Fruit fly (Drosophila melanogaster): ENCODE results near the gene Pvf2.

Gene Pvf2

dm6 chr2L:7051740-7052139 lies 32.7 kb downstream of the Pvf2 start:
- TF ChIP-seq CG8478 (optimal IDR thresholded peaks at IDR 0.05) (no peak), CTCF (optimal IDR thresholded peaks at IDR 0.05) (no peak)

- TF ChIP-seq CG8478 (optimal IDR thresholded peaks at IDR 0.05) (no peak), CTCF (optimal IDR thresholded peaks at IDR 0.05) (no peak)
These were observed 33.8 kb downstream of the Pvf2 start for dm6 chr2L:7050492-7051182.

- no peak for TF ChIP-seq CTCF (optimal IDR thresholded peaks at IDR 0.05)
- TF ChIP-seq CG8478 (optimal IDR thresholded peaks at IDR 0.05): no peak
These were observed 34.6 kb downstream of the Pvf2 start for dm6 chr2L:7049680-7050289.

DNA sequence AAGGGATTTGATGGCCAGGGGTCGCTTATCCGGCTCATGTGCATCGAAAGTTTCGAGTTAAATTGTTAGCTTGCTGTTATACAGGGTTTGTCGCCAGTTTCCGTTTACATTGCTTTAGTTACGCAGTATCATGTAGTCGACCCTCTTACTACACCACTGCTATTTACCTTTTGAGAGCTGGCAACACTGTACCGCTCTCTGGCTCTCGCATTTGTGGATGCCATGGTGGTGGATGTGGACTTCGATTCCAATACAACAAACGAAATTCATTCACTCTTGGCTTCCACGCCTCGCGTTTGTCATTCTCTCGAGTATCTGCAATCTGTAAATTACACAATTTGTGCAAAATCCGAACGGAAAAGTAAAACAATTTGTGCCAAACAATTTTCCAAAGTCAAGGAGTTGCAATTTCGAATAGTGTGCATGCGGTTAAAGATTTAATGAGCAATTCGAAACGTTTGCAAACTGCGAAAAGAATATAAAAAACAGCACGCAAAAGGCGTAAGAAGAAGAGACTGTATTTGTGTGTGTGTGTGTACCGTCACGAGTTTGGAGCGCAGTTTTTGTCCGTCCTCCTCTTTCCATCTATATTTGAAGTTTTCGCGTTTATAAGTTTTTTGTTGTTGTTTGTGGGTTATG lies 35.3 kb downstream of the Pvf2 start:
- TF ChIP-seq CTCF (optimal IDR thresholded peaks at IDR 0.05) (peak in 1 of 2 experiments; percentile 35), CG8478 (optimal IDR thresholded peaks at IDR 0.05) (no peak)

dm6 chr2L:7047703-7048102 lies 36.7 kb downstream of the Pvf2 start:
- no peak for TF ChIP-seq CG8478 (optimal IDR thresholded peaks at IDR 0.05)
- no peak for TF ChIP-seq CTCF (optimal IDR thresholded peaks at IDR 0.05)

- TF ChIP-seq CG8478 (optimal IDR thresholded peaks at IDR 0.05) (no peak), CTCF (optimal IDR thresholded peaks at IDR 0.05) (peak in 1 of 2 experiments; percentile 5)
These were observed 41.2 kb downstream of the Pvf2 start for dm6 chr2L:7043039-7043905.

DNA sequence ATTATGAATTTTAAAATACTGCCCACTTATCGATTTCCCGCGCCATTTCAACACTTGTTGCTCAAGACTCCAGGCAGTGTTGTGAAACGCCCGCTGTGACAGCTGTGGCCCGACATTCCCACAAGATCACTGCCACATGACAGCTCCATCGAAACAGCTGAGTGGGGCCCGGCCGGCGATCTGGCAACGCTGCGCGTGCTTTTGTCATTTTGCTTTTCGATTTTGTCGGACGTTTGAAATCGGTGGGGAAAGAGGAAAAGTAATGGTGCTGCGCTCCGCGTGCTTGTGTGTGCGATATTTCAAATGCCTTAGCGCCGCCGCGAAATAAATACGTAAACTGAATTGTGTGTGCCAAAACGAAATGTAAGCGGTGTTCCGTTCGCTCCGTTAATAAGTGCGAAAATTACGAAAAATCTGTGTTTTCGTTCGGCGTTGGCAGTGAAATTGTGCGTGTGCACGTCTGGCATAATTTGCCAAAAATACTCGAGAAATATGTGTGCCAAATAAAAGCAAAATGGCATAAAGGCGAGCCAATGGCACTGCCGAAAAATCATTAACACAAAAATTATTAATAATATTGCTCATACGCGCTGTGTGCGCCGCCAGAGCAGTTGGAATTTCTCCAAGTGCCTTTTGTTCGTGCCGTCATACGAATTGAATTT lies 42.2 kb downstream of the Pvf2 start:
- no peak for TF ChIP-seq CTCF (optimal IDR thresholded peaks at IDR 0.05)
- no peak for TF ChIP-seq CG8478 (optimal IDR thresholded peaks at IDR 0.05)

DNA sequence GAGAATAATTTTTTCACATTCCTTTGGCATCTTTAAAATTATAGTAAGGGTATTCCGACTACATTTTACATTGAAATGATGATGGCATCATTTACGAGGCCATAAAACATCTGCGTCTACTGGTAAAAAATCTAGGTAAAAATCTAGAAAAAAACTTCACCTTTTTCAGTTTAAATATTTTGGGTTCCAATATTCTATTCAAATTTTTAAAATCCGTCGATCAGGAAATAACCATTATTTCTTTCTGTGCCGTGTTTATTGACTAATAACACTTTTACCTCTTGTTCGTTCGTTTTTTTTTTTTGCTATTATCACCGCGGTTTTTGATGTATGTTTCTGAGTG lies 45.1 kb downstream of the Pvf2 start:
- TF ChIP-seq CG8478 (optimal IDR thresholded peaks at IDR 0.05) (no peak), CTCF (optimal IDR thresholded peaks at IDR 0.05) (no peak)

dm6 chr2L:7038404-7039341 lies 45.8 kb downstream of the Pvf2 start:
- TF ChIP-seq CTCF (optimal IDR thresholded peaks at IDR 0.05) (no peak), CG8478 (optimal IDR thresholded peaks at IDR 0.05) (no peak)

- TF ChIP-seq CTCF (optimal IDR thresholded peaks at IDR 0.05) (peak; percentile 14 to 24), CG8478 (optimal IDR thresholded peaks at IDR 0.05) (no peak)
These were observed 46.6 kb downstream of the Pvf2 start, which contains the start of gene milt for dm6 chr2L:7037773-7038327. milt (plus strand) TSS chr2L:7037823.

- no peak for TF ChIP-seq CTCF (optimal IDR thresholded peaks at IDR 0.05)
These were observed 51.2 kb downstream of the Pvf2 start for dm6 chr2L:7033100-7033675.

dm6 chr2L:7032517-7032951 lies 51.9 kb downstream of the Pvf2 start, which contains the start of the genes Rab30 and Caper:
Rab30 (minus strand) TSS chr2L:7032606.
Caper (plus strand) TSS chr2L:7032721.
- TF ChIP-seq CG8478 (optimal IDR thresholded peaks at IDR 0.05) (no peak), CTCF (optimal IDR thresholded peaks at IDR 0.05) (peak in 1 of 2 experiments; percentile 32)

dm6 chr2L:7028990-7029389 lies 55.4 kb downstream of the Pvf2 start:
- no peak for TF ChIP-seq CTCF (optimal IDR thresholded peaks at IDR 0.05)
